Worm (Caenorhabditis elegans) whole organism, late embryonic: ENCODE results near the gene F40E10.5.

Source experiments
- ama-1 ChIP-seq: fragments of 150-350 bp; optimal IDR thresholded peaks from 2 replicates; lab custom pipeline; 2014
- ceh-22 ChIP-seq: sonication (generic microtip); optimal IDR thresholded peaks from 2 replicates; lab custom pipeline; 2017; ENCODE audit warnings: missing biosample characterization, missing genetic modification characterization
- nhr-11 ChIP-seq: fragments of 150-350 bp; optimal IDR thresholded peaks from 2 replicates; lab custom pipeline; 2014; ENCODE audit warnings: missing biosample characterization, missing genetic modification characterization
- pqm-1 ChIP-seq: sonication (generic microtip); optimal IDR thresholded peaks from 2 replicates; lab custom pipeline; 2016; ENCODE audit warnings: missing genetic modification characterization, missing compliant biosample characterization
- pros-1 ChIP-seq: fragments of 150-350 bp; optimal IDR thresholded peaks from 2 replicates; lab custom pipeline; 2014; ENCODE audit warnings: missing biosample characterization, missing genetic modification reagents, missing genetic modification characterization
- tbx-2 ChIP-seq: sonication (generic microtip); optimal IDR thresholded peaks from 2 replicates; lab custom pipeline; 2016; ENCODE audit warnings: missing genetic modification characterization, missing compliant biosample characterization
- ttx-3 ChIP-seq: sonication (generic microtip); optimal IDR thresholded peaks from 2 replicates; lab custom pipeline; 2016; ENCODE audit warnings: missing genetic modification reagents, missing genetic modification characterization, missing compliant biosample characterization
- zip-5 ChIP-seq: sonication (generic microtip); optimal IDR thresholded peaks from 2 replicates; lab custom pipeline; 2016; ENCODE audit warnings: missing genetic modification characterization, missing compliant biosample characterization

ce11 chrX:14678983-14679382 is 22.6 kb upstream of the F40E10.5 start:
- TF ChIP-seq pros-1 (tag; lab: Kevin White, UChicago) (no peak), pqm-1 (no peak), zip-5 (no peak), nhr-11 (no peak), tbx-2 (tag; lab: Kevin White, UChicago) (no peak), ttx-3 (tag; lab: Kevin White, UChicago) (no peak), ama-1 (lab: Kevin White, UChicago) (no peak), ceh-22 (no peak)
